Worm (Caenorhabditis elegans): ENCODE data around the gene spp-21.

The spp-21 gene

DNA sequence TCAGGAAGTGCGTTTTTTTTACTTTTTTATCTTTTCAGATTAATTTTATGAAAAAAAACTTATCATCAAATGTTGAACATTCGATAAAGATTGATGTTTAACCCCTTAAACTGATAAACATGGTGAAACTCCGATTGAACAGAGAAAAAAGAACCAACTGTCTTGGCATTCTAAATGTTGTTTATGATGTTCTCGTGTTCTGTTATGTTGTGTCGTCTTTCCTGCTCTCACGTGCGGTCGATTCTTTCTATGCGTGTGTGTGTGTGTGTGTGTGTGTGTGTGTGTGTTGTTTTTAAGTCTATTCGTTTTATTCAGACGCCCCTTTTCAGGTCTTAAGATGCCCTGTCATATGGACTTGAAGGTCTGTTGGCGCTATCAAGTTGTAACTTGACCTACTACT is 20.3 kb upstream of the spp-21 start:
- TF ChIP-seq lin-32 (GFP tag; optimal IDR thresholded peaks at IDR 0.05) (no peak), mab-5 (tag; optimal IDR thresholded peaks at IDR 0.05) (no peak), nhr-28 (tag; optimal IDR thresholded peaks at IDR 0.05) (no peak), drap-1 (GFP tag; optimal IDR thresholded peaks at IDR 0.05) (no peak), elt-1 (tag; optimal IDR thresholded peaks at IDR 0.05; ENCODE audit: borderline replicate concordance, insufficient read depth) (no peak), ceh-43 (GFP tag; optimal IDR thresholded peaks at IDR 0.05) (no peak), ztf-11 (tag; optimal IDR thresholded peaks at IDR 0.05) (no peak), lsy-2 (tag; optimal IDR thresholded peaks at IDR 0.05) (no peak), sem-2 (GFP tag; optimal IDR thresholded peaks at IDR 0.05) (no peak), nhr-2 (tag; optimal IDR thresholded peaks at IDR 0.05) (no peak), zip-8 (tag; optimal IDR thresholded peaks at IDR 0.05) (no peak), tbx-8 (GFP tag; optimal IDR thresholded peaks at IDR 0.05) (no peak)

DNA sequence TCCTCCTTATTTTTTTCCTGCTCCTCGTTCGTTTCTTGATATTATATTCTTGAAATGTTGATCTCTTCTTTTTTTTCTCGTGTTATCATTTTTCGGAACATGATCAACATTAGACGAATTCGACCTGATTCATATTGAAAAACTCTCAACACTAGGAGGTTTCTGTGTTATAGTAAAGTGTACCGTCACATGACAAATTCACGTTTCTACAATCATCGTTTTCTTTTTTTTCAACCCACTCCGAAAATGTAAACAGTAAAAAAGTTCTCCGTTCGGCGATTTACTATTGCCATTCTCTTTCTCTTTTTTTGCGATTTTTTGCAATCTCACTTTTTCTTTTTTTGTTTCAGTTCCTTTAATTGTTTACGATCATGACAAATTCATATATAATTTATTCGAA is 18.5 kb upstream of the spp-21 start:
- TF ChIP-seq flh-1 (GFP tag; optimal IDR thresholded peaks at IDR 0.05) (no peak), ces-1 (GFP tag; optimal IDR thresholded peaks at IDR 0.05) (no peak), ham-2 (GFP tag; optimal IDR thresholded peaks at IDR 0.05) (no peak), ztf-11 (tag; optimal IDR thresholded peaks at IDR 0.05) (no peak), mls-2 (tag; optimal IDR thresholded peaks at IDR 0.05) (no peak), mep-1 (tag; optimal IDR thresholded peaks at IDR 0.05) (no peak), sem-2 (GFP tag; optimal IDR thresholded peaks at IDR 0.05) (no peak), nhr-28 (tag; optimal IDR thresholded peaks at IDR 0.05) (no peak), snpc-4 (tag; optimal IDR thresholded peaks at IDR 0.05) (no peak), tbx-8 (GFP tag; optimal IDR thresholded peaks at IDR 0.05) (no peak), hlh-1 (tag; optimal IDR thresholded peaks at IDR 0.05) (no peak), zip-8 (tag; optimal IDR thresholded peaks at IDR 0.05) (no peak), nhr-12 (tag; optimal IDR thresholded peaks at IDR 0.05) (no peak), unc-62 (GFP tag; optimal IDR thresholded peaks at IDR 0.05) (no peak), unc-120 (tag; optimal IDR thresholded peaks at IDR 0.05; ENCODE audit: poor library complexity, severe bottlenecking) (no peak), drap-1 (GFP tag; optimal IDR thresholded peaks at IDR 0.05) (no peak), ceh-83 (GFP tag; optimal IDR thresholded peaks at IDR 0.05) (no peak), bed-3 (GFP tag; optimal IDR thresholded peaks at IDR 0.05) (no peak), pha-4 (tag; optimal IDR thresholded peaks at IDR 0.05) (no peak), blmp-1 (tag; optimal IDR thresholded peaks at IDR 0.05) (no peak)

DNA sequence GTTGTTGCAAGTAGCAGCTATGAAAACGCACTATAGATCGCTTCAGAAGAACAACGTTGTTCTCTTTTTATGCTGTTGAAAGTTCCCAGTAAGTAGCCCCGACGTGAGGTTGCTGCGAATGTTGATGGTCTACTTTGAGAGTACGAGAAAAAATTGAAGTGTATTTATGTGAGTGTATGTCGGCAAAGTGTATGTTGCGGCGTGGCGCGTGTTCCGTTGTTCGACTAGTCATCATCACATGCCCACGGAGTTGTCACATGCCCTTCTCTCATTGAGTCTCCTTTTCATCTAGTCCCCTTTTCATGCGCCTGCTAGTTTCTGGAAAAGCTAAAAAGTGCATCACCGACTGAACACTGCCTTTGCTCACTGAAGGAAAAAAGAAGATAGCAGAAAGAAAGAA is 18.0 kb upstream of the spp-21 start:
- TF ChIP-seq cnd-1 (tag; optimal IDR thresholded peaks at IDR 0.05) (no peak), mab-5 (tag; optimal IDR thresholded peaks at IDR 0.05) (no peak), bed-3 (GFP tag; optimal IDR thresholded peaks at IDR 0.05) (no peak), tbx-8 (GFP tag; optimal IDR thresholded peaks at IDR 0.05) (no peak), ces-1 (GFP tag; optimal IDR thresholded peaks at IDR 0.05) (no peak), zip-8 (tag; optimal IDR thresholded peaks at IDR 0.05) (no peak), elt-1 (tag; optimal IDR thresholded peaks at IDR 0.05; ENCODE audit: borderline replicate concordance, insufficient read depth) (no peak), hlh-1 (tag; optimal IDR thresholded peaks at IDR 0.05) (no peak), nhr-76 (tag; optimal IDR thresholded peaks at IDR 0.05) (no peak), mep-1 (tag; optimal IDR thresholded peaks at IDR 0.05) (no peak), nhr-237 (tag; optimal IDR thresholded peaks at IDR 0.05) (no peak), sptf-1 (tag; optimal IDR thresholded peaks at IDR 0.05) (no peak), unc-120 (tag; optimal IDR thresholded peaks at IDR 0.05; ENCODE audit: poor library complexity, severe bottlenecking) (no peak), ceh-39 (tag; optimal IDR thresholded peaks at IDR 0.05) (no peak), nhr-28 (tag; optimal IDR thresholded peaks at IDR 0.05) (no peak), lsy-2 (tag; optimal IDR thresholded peaks at IDR 0.05) (no peak), sem-2 (GFP tag; optimal IDR thresholded peaks at IDR 0.05) (no peak), M03D4.4 (tag; optimal IDR thresholded peaks at IDR 0.05) (no peak), nhr-12 (tag; optimal IDR thresholded peaks at IDR 0.05) (no peak)

DNA sequence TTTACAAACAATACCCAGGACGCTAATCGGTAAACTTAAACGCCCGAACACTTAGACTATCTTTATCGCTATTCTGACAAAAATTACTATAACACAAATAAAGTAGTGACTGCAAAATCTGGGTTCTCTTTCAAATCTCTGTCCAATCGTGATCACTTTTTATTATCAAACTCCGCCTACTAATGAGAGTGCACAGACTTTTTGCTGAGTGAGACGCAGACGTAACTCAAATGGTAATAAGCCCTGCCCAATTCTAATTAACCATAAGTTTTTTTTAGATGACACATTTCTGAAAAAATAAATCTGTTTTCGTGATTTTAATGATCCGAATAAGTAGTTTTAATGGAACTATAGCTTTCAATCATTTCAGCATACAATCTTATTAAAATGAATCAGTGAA is 17.5 kb upstream of the spp-21 start:
- TF ChIP-seq ces-1 (GFP tag; optimal IDR thresholded peaks at IDR 0.05) (peak; percentile 6), nhr-12 (tag; optimal IDR thresholded peaks at IDR 0.05) (no peak)
